Fruit fly (Drosophila melanogaster): ENCODE results near the gene miple2.

The miple2 gene

dm6 chr3L:234337-234736 lies 36.7 kb upstream of the miple2 start:
- TF ChIP-seq fkh (GFP tag; optimal IDR thresholded peaks at IDR 0.05) (no peak), CG6792 (GFP tag; optimal IDR thresholded peaks at IDR 0.05) (no peak), Hr39 (GFP tag; optimal IDR thresholded peaks at IDR 0.05) (no peak), CG10631 (GFP tag; optimal IDR thresholded peaks at IDR 0.05) (no peak), vri (GFP tag; optimal IDR thresholded peaks at IDR 0.05) (no peak), spab (GFP tag; optimal IDR thresholded peaks at IDR 0.05) (no peak), Smox (GFP tag; optimal IDR thresholded peaks at IDR 0.05) (no peak), Sox102F (GFP tag; optimal IDR thresholded peaks at IDR 0.05) (no peak), salr (GFP tag; optimal IDR thresholded peaks at IDR 0.05) (no peak), cyc (GFP tag; optimal IDR thresholded peaks at IDR 0.05) (no peak), achi (GFP tag; optimal IDR thresholded peaks at IDR 0.05) (no peak)

dm6 chr3L:246644-247199 lies 24.3 kb upstream of the miple2 start:
- TF ChIP-seq lz (GFP tag; optimal IDR thresholded peaks at IDR 0.05) (peak; percentile 67), CG31627 (GFP tag; optimal IDR thresholded peaks at IDR 0.05) (no peak), Eip93F (GFP tag; optimal IDR thresholded peaks at IDR 0.05) (no peak), fd59A (GFP tag; optimal IDR thresholded peaks at IDR 0.05) (no peak), achi (GFP tag; optimal IDR thresholded peaks at IDR 0.05) (peak; percentile 97), Sox102F (GFP tag; optimal IDR thresholded peaks at IDR 0.05) (no peak), CG6276 (GFP tag; optimal IDR thresholded peaks at IDR 0.05) (no peak), CG4318 (GFP tag; optimal IDR thresholded peaks at IDR 0.05) (no peak), CG8119 (GFP tag; IDR thresholded peaks at IDR 0.05) (no peak), Sox15 (GFP tag; optimal IDR thresholded peaks at IDR 0.05) (no peak), Gug (GFP tag; IDR thresholded peaks at IDR 0.05) (no peak), vri (GFP tag; optimal IDR thresholded peaks at IDR 0.05) (no peak), cyc (GFP tag; optimal IDR thresholded peaks at IDR 0.05) (no peak), CG8632 (GFP tag; optimal IDR thresholded peaks at IDR 0.05) (no peak), esn (GFP tag; optimal IDR thresholded peaks at IDR 0.05) (peak; percentile 60), Lpt (GFP tag; optimal IDR thresholded peaks at IDR 0.05) (no peak), CG16779 (tag; optimal IDR thresholded peaks at IDR 0.05) (no peak), CG15336 (GFP tag; IDR thresholded peaks at IDR 0.05) (no peak), spab (GFP tag; optimal IDR thresholded peaks at IDR 0.05) (no peak), salr (GFP tag; optimal IDR thresholded peaks at IDR 0.05) (no peak), ss (GFP tag; optimal IDR thresholded peaks at IDR 0.05) (no peak), CG6163 (GFP tag; IDR thresholded peaks at IDR 0.05) (no peak), Ets96B (tag; optimal IDR thresholded peaks at IDR 0.05) (no peak), Hr39 (GFP tag; optimal IDR thresholded peaks at IDR 0.05) (no peak), dsx (GFP tag; optimal IDR thresholded peaks at IDR 0.05; ENCODE audit: poor library complexity, severe bottlenecking) (no peak), CG34406 (GFP tag; optimal IDR thresholded peaks at IDR 0.05) (no peak), CG6808 (GFP tag; optimal IDR thresholded peaks at IDR 0.05) (no peak), fkh (GFP tag; optimal IDR thresholded peaks at IDR 0.05) (no peak), fd85E (GFP tag; optimal IDR thresholded peaks at IDR 0.05) (no peak), CG11294 (GFP tag; IDR thresholded peaks at IDR 0.05) (no peak), Blimp-1 (GFP tag; optimal IDR thresholded peaks at IDR 0.05) (no peak), CG8319 (GFP tag; optimal IDR thresholded peaks at IDR 0.05) (no peak), CG3032 (tag; optimal IDR thresholded peaks at IDR 0.05) (peak; percentile 17), pdm3 (GFP tag; optimal IDR thresholded peaks at IDR 0.05) (no peak), net (GFP tag; optimal IDR thresholded peaks at IDR 0.05) (no peak), CG11762 (GFP tag; optimal IDR thresholded peaks at IDR 0.05; ENCODE audit: insufficient read depth) (no peak), CG10669 (GFP tag; optimal IDR thresholded peaks at IDR 0.05) (no peak), CG1621 (tag; optimal IDR thresholded peaks at IDR 0.05) (no peak), Hr38 (GFP tag; optimal IDR thresholded peaks at IDR 0.05) (no peak), topi (GFP tag; optimal IDR thresholded peaks at IDR 0.05) (no peak), CG6792 (GFP tag; optimal IDR thresholded peaks at IDR 0.05) (no peak), CG7368 (GFP tag; optimal IDR thresholded peaks at IDR 0.05) (no peak), CG9139 (GFP tag; optimal IDR thresholded peaks at IDR 0.05) (no peak), CG6854 (GFP tag; optimal IDR thresholded peaks at IDR 0.05) (peak; percentile 25), eg (GFP tag; IDR thresholded peaks at IDR 0.05) (no peak), Eip78C (GFP tag) (peak; percentile 91), Smox (GFP tag; optimal IDR thresholded peaks at IDR 0.05) (no peak)
